Worm (Caenorhabditis elegans) whole organism, dauer: ENCODE data around the gene F09F9.5.

ENCODE experiments used
- unc-62 ChIP-seq: sonication (generic microtip); optimal IDR thresholded peaks from 2 replicates; lab custom pipeline; 2017; ENCODE audit warnings: missing biosample characterization, missing genetic modification reagents, missing genetic modification characterization

Gene F09F9.5

ce11 chrX:4159929-4160328 lies 42.2 kb downstream of the F09F9.5 start:
- no peak for TF ChIP-seq unc-62 (GFP tag; lab: Kevin White, UChicago)

ce11 chrX:4161938-4162337 lies 44.2 kb downstream of the F09F9.5 start:
- TF ChIP-seq unc-62 (GFP tag; lab: Kevin White, UChicago) = no peak

- no peak for TF ChIP-seq unc-62 (GFP tag; lab: Kevin White, UChicago)
These were observed 45.7 kb downstream of the F09F9.5 start, which contains the start of gene ZK470.1 for ce11 chrX:4163391-4163790. TSS of gene ZK470.1 (plus strand) at chrX:4163691.

- TF ChIP-seq unc-62 (GFP tag; lab: Kevin White, UChicago) = no peak
These were observed 49.4 kb downstream of the F09F9.5 start, which contains the start of gene ZK470.14 for ce11 chrX:4167150-4167549. TSS of gene ZK470.14 (plus strand) at chrX:4167450.
